Fruit fly (Drosophila melanogaster) whole organism, prepupa: ENCODE measurements around the gene CG1575.
A peak's percentile ranks its signal among the peaks of the same experiment; 100 is the strongest.

Experiments
- CG10631 ChIP-seq: fragments of 200-800 bp; sonication (Bioruptor generic); optimal IDR thresholded peaks from 2 replicates; lab custom pipeline; 2016; ENCODE audit warnings: missing biosample characterization, missing genetic modification characterization
- CG10669 ChIP-seq: fragments of 200-800 bp; sonication (Bioruptor generic); optimal IDR thresholded peaks from 3 replicates; lab custom pipeline; 2018; ENCODE audit warnings: missing biosample characterization, mild to moderate bottlenecking, missing genetic modification characterization, moderate library complexity
- CG11294 ChIP-seq: fragments of 200-800 bp; sonication (Bioruptor generic); IDR thresholded peaks from 2 replicates; pipeline ENCODE4 v1.3.6; 2022; ENCODE audit warnings: missing biosample characterization, missing genetic modification characterization
- CG11902 ChIP-seq: fragments of 200-800 bp; sonication (Bioruptor generic); optimal IDR thresholded peaks from 3 replicates; lab custom pipeline; 2016; ENCODE audit warnings: missing biosample characterization, missing genetic modification characterization
- CG15336 ChIP-seq: fragments of 200-800 bp; sonication (Bioruptor generic); IDR thresholded peaks from 2 replicates; pipeline ENCODE4 v1.3.6; 2022; ENCODE audit warnings: missing biosample characterization, missing genetic modification characterization
- CG3032 ChIP-seq: fragments of 200-800 bp; optimal IDR thresholded peaks from 2 replicates; lab custom pipeline; 2019; ENCODE audit warnings: missing biosample characterization, mild to moderate bottlenecking, missing genetic modification characterization, moderate library complexity
- CG31627 ChIP-seq: fragments of 200-800 bp; sonication (Bioruptor generic); optimal IDR thresholded peaks from 3 replicates; lab custom pipeline; 2016; ENCODE audit warnings: missing biosample characterization, missing genetic modification characterization
- CG34406 ChIP-seq: fragments of 200-800 bp; sonication (Bioruptor generic); optimal IDR thresholded peaks from 3 replicates; lab custom pipeline; 2016; ENCODE audit warnings: missing biosample characterization, missing genetic modification characterization
- CG3919 ChIP-seq: fragments of 200-800 bp; sonication (Bioruptor generic); optimal IDR thresholded peaks from 3 replicates; lab custom pipeline; 2016; ENCODE audit warnings: missing biosample characterization, missing genetic modification characterization
- CG4318 ChIP-seq: fragments of 200-800 bp; sonication (Bioruptor generic); optimal IDR thresholded peaks from 3 replicates; lab custom pipeline; 2017; ENCODE audit warnings: missing biosample characterization, mild to moderate bottlenecking, missing genetic modification characterization
- CG6163 ChIP-seq: fragments of 200-800 bp; sonication (Bioruptor generic); IDR thresholded peaks from 3 replicates; pipeline ENCODE4 v1.3.6; 2022; ENCODE audit warnings: missing biosample characterization, missing genetic modification characterization
- CG6792 ChIP-seq: fragments of 200-800 bp; sonication (Bioruptor generic); optimal IDR thresholded peaks from 3 replicates; lab custom pipeline; 2016; ENCODE audit warnings: missing biosample characterization, missing genetic modification characterization
- CG6808 ChIP-seq: fragments of 200-800 bp; sonication (Bioruptor generic); optimal IDR thresholded peaks from 3 replicates; lab custom pipeline; 2017; ENCODE audit warnings: missing biosample characterization, missing genetic modification characterization, mild to moderate bottlenecking, moderate library complexity, missing genetic modification reagents
- CG7368 ChIP-seq: fragments of 200-800 bp; sonication (Bioruptor generic); optimal IDR thresholded peaks from 3 replicates; lab custom pipeline; 2016; ENCODE audit warnings: missing biosample characterization, missing genetic modification characterization
- CG8632 ChIP-seq: fragments of 200-800 bp; sonication (Bioruptor generic); optimal IDR thresholded peaks from 3 replicates; lab custom pipeline; 2016; ENCODE audit warnings: missing biosample characterization, missing genetic modification characterization
- CG9139 ChIP-seq: fragments of 200-800 bp; sonication (Bioruptor generic); optimal IDR thresholded peaks from 3 replicates; lab custom pipeline; 2017; ENCODE audit warnings: missing biosample characterization, mild to moderate bottlenecking, missing genetic modification characterization
- Eip78C ChIP-seq: fragments of 200-800 bp; sonication (Bioruptor generic); peaks from one replicate; lab custom pipeline; 2016; ENCODE audit warnings: missing biosample characterization, missing genetic modification characterization
- Eip93F ChIP-seq: fragments of 200-800 bp; sonication (Bioruptor generic); optimal IDR thresholded peaks from 2 replicates; lab custom pipeline; 2016; ENCODE audit warnings: missing biosample characterization, mild to moderate bottlenecking, missing genetic modification characterization
- Ets21C ChIP-seq: fragments of 200-800 bp; sonication (Bioruptor generic); optimal IDR thresholded peaks from 3 replicates; lab custom pipeline; 2016; ENCODE audit warnings: missing biosample characterization, missing genetic modification characterization
- Ets96B ChIP-seq: fragments of 200-800 bp; optimal IDR thresholded peaks from 2 replicates; lab custom pipeline; 2019; ENCODE audit warnings: missing biosample characterization, mild to moderate bottlenecking, missing genetic modification characterization, moderate library complexity
- Gug ChIP-seq: fragments of 200-800 bp; sonication (Bioruptor generic); IDR thresholded peaks from 2 replicates; pipeline ENCODE4 v1.3.6; 2022; ENCODE audit warnings: missing biosample characterization, missing genetic modification characterization
- Hr39 ChIP-seq: fragments of 200-800 bp; sonication (Bioruptor generic); optimal IDR thresholded peaks from 2 replicates; lab custom pipeline; 2016; ENCODE audit warnings: missing biosample characterization, missing genetic modification characterization
- Lpt ChIP-seq: fragments of 200-800 bp; sonication (Bioruptor generic); optimal IDR thresholded peaks from 3 replicates; lab custom pipeline; 2016; ENCODE audit warnings: missing biosample characterization, missing genetic modification characterization
- Met ChIP-seq: fragments of 200-800 bp; sonication (Bioruptor generic); optimal IDR thresholded peaks from 3 replicates; lab custom pipeline; 2016; ENCODE audit warnings: missing biosample characterization, missing genetic modification characterization
- Smox ChIP-seq: fragments of 200-800 bp; sonication (Bioruptor generic); optimal IDR thresholded peaks from 3 replicates; lab custom pipeline; 2016; ENCODE audit warnings: missing biosample characterization, missing genetic modification characterization
- Sox102F ChIP-seq: fragments of 200-800 bp; sonication (Bioruptor generic); optimal IDR thresholded peaks from 2 replicates; lab custom pipeline; 2016; ENCODE audit warnings: missing biosample characterization, mild to moderate bottlenecking, missing genetic modification characterization
- achi ChIP-seq: fragments of 200-800 bp; sonication (Bioruptor generic); optimal IDR thresholded peaks from 3 replicates; lab custom pipeline; 2016; ENCODE audit warnings: missing biosample characterization, missing genetic modification characterization
- cyc ChIP-seq: fragments of 200-800 bp; sonication (Bioruptor generic); optimal IDR thresholded peaks from 3 replicates; lab custom pipeline; 2016; ENCODE audit warnings: missing biosample characterization, missing genetic modification characterization
- dsx ChIP-seq: fragments of 200-800 bp; optimal IDR thresholded peaks from 3 replicates; lab custom pipeline; 2019; ENCODE audit warnings: missing biosample characterization, mild to moderate bottlenecking, missing genetic modification characterization, moderate library complexity; ENCODE audit not compliant: poor library complexity, severe bottlenecking
- esn ChIP-seq: fragments of 200-800 bp; sonication (Bioruptor generic); optimal IDR thresholded peaks from 2 replicates; lab custom pipeline; 2016; ENCODE audit warnings: missing biosample characterization, mild to moderate bottlenecking, missing genetic modification characterization, moderate library complexity
- fd85E ChIP-seq: fragments of 200-800 bp; sonication (Bioruptor generic); optimal IDR thresholded peaks from 3 replicates; lab custom pipeline; 2016; ENCODE audit warnings: missing biosample characterization, missing genetic modification characterization
- fkh ChIP-seq: fragments of 200-800 bp; sonication (Bioruptor generic); optimal IDR thresholded peaks from 3 replicates; lab custom pipeline; 2017; ENCODE audit warnings: missing biosample characterization, mild to moderate bottlenecking, missing genetic modification characterization, moderate library complexity
- net ChIP-seq: fragments of 200-800 bp; sonication (Bioruptor generic); optimal IDR thresholded peaks from 3 replicates; lab custom pipeline; 2016; ENCODE audit warnings: missing biosample characterization, missing genetic modification characterization
- pdm3 ChIP-seq: fragments of 200-800 bp; sonication (Bioruptor generic); optimal IDR thresholded peaks from 3 replicates; lab custom pipeline; 2016; ENCODE audit warnings: missing biosample characterization, missing genetic modification characterization
- salr ChIP-seq, 2 experiments: fragments of 200-800 bp; sonication (Bioruptor generic); optimal IDR thresholded peaks; 3 replicates each; lab custom pipeline; 2016 to 2018; ENCODE audit warnings: missing biosample characterization in 2 of 2, missing genetic modification characterization in 2 of 2, mild to moderate bottlenecking in 1 of 2
- spab ChIP-seq: fragments of 200-800 bp; sonication (Bioruptor generic); optimal IDR thresholded peaks from 2 replicates; lab custom pipeline; 2017; ENCODE audit warnings: missing biosample characterization, mild to moderate bottlenecking, missing genetic modification characterization, missing genetic modification reagents
- svp ChIP-seq: fragments of 200-800 bp; sonication (Bioruptor generic); peaks from one replicate; lab custom pipeline; 2016; ENCODE audit warnings: missing biosample characterization, missing genetic modification characterization
- topi ChIP-seq: fragments of 200-800 bp; sonication (Bioruptor generic); optimal IDR thresholded peaks from 3 replicates; lab custom pipeline; 2016; ENCODE audit warnings: missing biosample characterization, missing genetic modification characterization
- vri ChIP-seq: fragments of 200-800 bp; sonication (Bioruptor generic); optimal IDR thresholded peaks from 3 replicates; lab custom pipeline; 2016; ENCODE audit warnings: missing biosample characterization, mild to moderate bottlenecking, missing genetic modification characterization

Gene CG1575

DNA sequence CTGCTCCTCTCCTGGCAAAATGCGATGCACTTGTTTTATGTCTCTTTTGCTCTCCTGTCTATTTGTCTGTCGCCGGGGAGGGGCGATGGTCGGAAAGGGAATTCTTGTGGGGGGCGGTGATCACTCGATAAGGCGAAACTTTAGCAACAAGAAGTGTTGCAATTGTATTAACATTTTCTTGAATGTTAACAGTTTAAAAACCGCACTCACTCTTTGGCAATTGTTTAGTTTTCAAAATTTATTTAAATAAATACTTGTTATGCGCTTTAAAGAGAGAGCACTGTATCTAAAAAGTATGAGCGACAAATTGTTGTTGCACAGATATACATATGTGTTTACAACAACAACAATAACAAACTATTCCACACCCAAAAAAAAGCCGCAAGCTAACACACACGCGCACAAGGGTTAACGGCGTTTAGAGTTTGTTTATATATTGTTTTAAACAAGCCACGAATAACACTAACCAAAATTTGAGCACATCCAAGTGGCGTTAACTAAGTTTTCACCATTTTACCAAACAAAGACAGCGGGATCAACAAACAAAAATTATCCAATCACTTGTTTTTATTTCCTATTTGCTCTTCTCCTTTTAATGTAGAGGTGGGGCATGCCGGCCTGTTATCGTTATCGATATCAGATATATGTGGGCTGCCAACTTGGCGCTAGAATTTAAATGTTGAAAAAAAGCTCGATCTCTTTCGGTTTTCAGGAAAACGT lies 15.2 kb upstream of the CG1575 start, which contains the start of gene CG2258 (continued):
- TF ChIP-seq achi (peak; percentile 90), cyc (peak; percentile 75), CG9139 (GFP tag; lab: Kevin White, UChicago) (peak; percentile 75), fd85E (GFP tag; lab: Kevin White, UChicago) (peak; percentile 54), CG6808 (GFP tag; lab: Kevin White, UChicago) (peak; percentile 88), CG34406 (GFP tag; lab: Kevin White, UChicago) (peak; percentile 80), Ets96B (tag; lab: Kevin White, UChicago) (peak; percentile 90), fkh (GFP tag; lab: Kevin White, UChicago) (peak; percentile 89), CG31627 (GFP tag; lab: Kevin White, UChicago) (peak; percentile 78), Sox102F (GFP tag; lab: Kevin White, UChicago) (peak; percentile 75), pdm3 (GFP tag; lab: Kevin White, UChicago) (peak; percentile 94), spab (GFP tag; lab: Kevin White, UChicago) (peak; percentile 84), Hr39 (GFP tag; lab: Kevin White, UChicago) (peak; percentile 75), CG8632 (GFP tag; lab: Kevin White, UChicago) (peak; percentile 80), CG6792 (GFP tag; lab: Kevin White, UChicago) (peak; percentile 87), CG15336 (peak; percentile 97), vri (GFP tag; lab: Kevin White, UChicago) (peak; percentile 61), CG6163 (GFP tag; lab: Robert Waterston, UW) (peak; percentile 95), Smox (GFP tag; lab: Kevin White, UChicago) (no peak), CG3919 (GFP tag; lab: Kevin White, UChicago) (peak; percentile 92), Gug (peak; percentile 95), CG11294 (GFP tag; lab: Robert Waterston, UW) (peak; percentile 93), Eip78C (GFP tag; lab: Kevin White, UChicago) (peak; percentile 97), CG7368 (peak; percentile 75), CG3032 (tag; lab: Kevin White, UChicago) (peak; percentile 87), CG11902 (GFP tag; lab: Kevin White, UChicago) (peak; percentile 69), CG4318 (GFP tag; lab: Kevin White, UChicago) (peak; percentile 84), CG10631 (GFP tag; lab: Kevin White, UChicago) (peak; percentile 91)
- TF ChIP-seq, all 60 proteins: peak for 57

DNA sequence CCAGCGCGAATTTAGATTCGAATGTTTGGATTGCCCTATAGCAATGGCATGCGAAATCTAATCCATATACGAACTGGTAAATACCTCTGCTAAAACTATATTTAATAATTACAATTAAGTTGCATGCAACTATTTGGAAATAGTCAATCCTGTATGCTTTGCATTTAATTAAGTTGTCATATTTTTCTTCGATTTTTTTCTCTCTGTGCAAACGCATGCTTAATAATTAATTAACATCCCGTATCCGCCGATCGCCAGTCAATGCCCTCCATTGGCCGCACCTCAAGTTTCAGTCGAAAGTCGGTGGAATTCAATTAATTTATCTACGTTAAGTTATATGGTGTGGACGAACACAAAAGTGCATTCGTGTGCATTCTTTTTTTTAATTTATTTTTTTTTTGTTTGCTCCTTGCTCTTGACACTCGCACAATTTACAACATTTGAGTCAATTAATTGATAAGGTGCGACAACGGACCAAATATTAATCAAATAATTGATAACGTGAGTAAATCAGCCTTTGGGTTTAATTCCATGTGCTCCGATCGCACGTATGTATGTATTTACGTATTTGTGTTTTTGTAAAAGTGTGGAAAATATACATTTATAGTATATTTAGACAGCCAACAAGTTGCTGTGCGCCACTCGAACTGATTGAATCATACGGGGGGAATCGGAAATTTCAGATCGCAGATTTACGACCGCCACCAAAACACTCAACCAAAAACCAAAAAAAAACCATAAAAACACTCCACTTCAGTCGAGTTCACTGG lies 10.3 kb upstream of the CG1575 start:
- TF ChIP-seq topi (GFP tag; lab: Kevin White, UChicago) (peak; percentile 15), fkh (GFP tag; lab: Kevin White, UChicago) (peak; percentile 45), Met (GFP tag; lab: Kevin White, UChicago) (peak; percentile 17), CG15336 (no peak), CG10669 (GFP tag; lab: Kevin White, UChicago) (no peak), Ets21C (GFP tag; lab: Kevin White, UChicago) (no peak), CG6163 (GFP tag; lab: Robert Waterston, UW) (peak; percentile 24; the same call in 1 of the 3 replicates), svp (GFP tag; lab: Kevin White, UChicago) (peak; percentile 11), Eip93F (peak; percentile 55), esn (GFP tag; lab: Kevin White, UChicago) (peak; percentile 3), pdm3 (GFP tag; lab: Kevin White, UChicago) (no peak), CG4318 (GFP tag; lab: Kevin White, UChicago) (no peak), dsx (GFP tag; lab: Kevin White, UChicago) (no peak), net (GFP tag; lab: Kevin White, UChicago) (no peak), Lpt (GFP tag; lab: Kevin White, UChicago) (no peak), vri (GFP tag; lab: Kevin White, UChicago) (peak; percentile 78), Eip78C (GFP tag; lab: Kevin White, UChicago) (peak; percentile 54), salr (GFP tag; optimal IDR thresholded peaks at IDR 0.05; lab: Kevin White, UChicago) (no peak)
